Fruit fly (Drosophila melanogaster): ENCODE data around the gene CG31659.

- TF ChIP-seq psq (optimal IDR thresholded peaks at IDR 0.05) (no peak), Sin3A (optimal IDR thresholded peaks at IDR 0.05) (no peak), Myc (optimal IDR thresholded peaks at IDR 0.05) (no peak), h (optimal IDR thresholded peaks at IDR 0.05) (no peak), ttk (optimal IDR thresholded peaks at IDR 0.05) (no peak), insv (optimal IDR thresholded peaks at IDR 0.05) (no peak)
These were observed 43.1 kb upstream of the CG31659 start for dm6 chr2L:1402728-1403127.
